Worm (Caenorhabditis elegans) whole organism, L4 larva: ENCODE results near the gene asp-4.
A peak's percentile ranks its signal among the peaks of the same experiment; 100 is the strongest.

Experiments used
- F26F4.8 ChIP-seq: fragments of 200-800 bp; sonication (Bioruptor generic); conservative IDR thresholded peaks from 2 replicates; pipeline ENCODE4 v1.3.6; 2022; ENCODE audit warnings: missing genetic modification characterization, missing compliant biosample characterization
- F37D6.2 ChIP-seq: sonication (generic microtip); optimal IDR thresholded peaks from 2 replicates; lab custom pipeline; 2016; ENCODE audit warnings: mild to moderate bottlenecking, missing genetic modification characterization, missing compliant biosample characterization
- T20F7.1 ChIP-seq: fragments of 200-800 bp; sonication (Bioruptor generic); optimal IDR thresholded peaks from 2 replicates; lab custom pipeline; 2018; ENCODE audit warnings: mild to moderate bottlenecking, missing genetic modification characterization, missing compliant biosample characterization
- aha-1 ChIP-seq: fragments of 150-350 bp; peaks from one replicate; lab custom pipeline; 2014; ENCODE audit warnings: missing biosample characterization, missing genetic modification characterization
- attf-4 ChIP-seq: sonication (generic microtip); optimal IDR thresholded peaks from 3 replicates; lab custom pipeline; 2017; ENCODE audit warnings: missing biosample characterization, missing genetic modification characterization
- ceh-82 ChIP-seq: sonication (generic microtip); optimal IDR thresholded peaks from 2 replicates; lab custom pipeline; 2017; ENCODE audit warnings: missing biosample characterization, missing genetic modification characterization
- ces-1 ChIP-seq: fragments of 150-350 bp; sonication (generic microtip); optimal IDR thresholded peaks from 4 replicates; lab custom pipeline; 2014; ENCODE audit warnings: missing biosample characterization, missing genetic modification reagents, missing genetic modification characterization
- daf-16 ChIP-seq, 3 experiments: sonication (generic microtip); optimal IDR thresholded peaks; 2 replicates each; lab custom pipeline; 2016 to 2017; ENCODE audit warnings: missing genetic modification characterization in 3 of 3, missing genetic modification reagents in 3 of 3, mild to moderate bottlenecking in 2 of 3, missing compliant biosample characterization in 2 of 3, missing biosample characterization in 1 of 3, moderate library complexity in 1 of 3
- daf-19 ChIP-seq: fragments of 200-800 bp; sonication (Bioruptor generic); conservative IDR thresholded peaks from 2 replicates; pipeline ENCODE4 v1.3.6; 2022; ENCODE audit warnings: missing genetic modification characterization, missing compliant biosample characterization
- daf-8 ChIP-seq: fragments of 200-800 bp; sonication (Bioruptor generic); IDR thresholded peaks from 2 replicates; pipeline ENCODE4 v1.3.6; 2022; ENCODE audit warnings: missing genetic modification characterization, missing compliant biosample characterization
- dmd-6 ChIP-seq: fragments of 200-800 bp; sonication (Bioruptor generic); IDR thresholded peaks from 2 replicates; pipeline ENCODE4 v1.3.6; 2022; ENCODE audit warnings: missing genetic modification reagents, missing genetic modification characterization, missing compliant biosample characterization
- dmd-9 ChIP-seq: fragments of 200-800 bp; sonication (Bioruptor generic); IDR thresholded peaks from 2 replicates; pipeline ENCODE4 v1.3.6; 2022; ENCODE audit warnings: missing genetic modification reagents, missing genetic modification characterization, missing compliant biosample characterization
- dpl-1 ChIP-seq: fragments of 150-350 bp; optimal IDR thresholded peaks from 2 replicates; lab custom pipeline; 2014; ENCODE audit warnings: missing biosample characterization, missing genetic modification reagents, missing genetic modification characterization
- duxl-1 ChIP-seq: sonication (generic microtip); optimal IDR thresholded peaks from 2 replicates; lab custom pipeline; 2016; ENCODE audit warnings: mild to moderate bottlenecking, missing genetic modification characterization, moderate library complexity, missing compliant biosample characterization; ENCODE audit not compliant: poor library complexity
- dve-1 ChIP-seq: sonication (generic microtip); optimal IDR thresholded peaks from 2 replicates; lab custom pipeline; 2017; ENCODE audit warnings: antibody characterized with exemption, mild to moderate bottlenecking, missing genetic modification characterization, missing compliant biosample characterization; ENCODE audit not compliant: insufficient read depth
- egl-27 ChIP-seq: sonication (generic microtip); optimal IDR thresholded peaks from 3 replicates; lab custom pipeline; 2017; ENCODE audit warnings: missing biosample characterization, missing genetic modification reagents, missing genetic modification characterization
- hlh-11 ChIP-seq: fragments of 200-800 bp; sonication (Bioruptor generic); optimal IDR thresholded peaks from 2 replicates; lab custom pipeline; 2018; ENCODE audit warnings: mild to moderate bottlenecking, missing genetic modification characterization, missing compliant biosample characterization
- hlh-30 ChIP-seq: sonication (generic microtip); optimal IDR thresholded peaks from 2 replicates; lab custom pipeline; 2017; ENCODE audit warnings: antibody characterized with exemption, mild to moderate bottlenecking, missing genetic modification characterization, missing compliant biosample characterization; ENCODE audit not compliant: insufficient read depth
- lin-1 ChIP-seq: fragments of 200-800 bp; sonication (Bioruptor generic); IDR thresholded peaks from 2 replicates; pipeline ENCODE4 v1.3.6; 2022; ENCODE audit warnings: missing genetic modification reagents, missing genetic modification characterization, missing compliant biosample characterization
- lin-15B ChIP-seq: fragments of 150-350 bp; sonication (generic microtip); optimal IDR thresholded peaks from 3 replicates; lab custom pipeline; 2014; ENCODE audit warnings: missing biosample characterization, missing genetic modification characterization
- lin-38 ChIP-seq: fragments of 200-800 bp; sonication (Bioruptor generic); IDR thresholded peaks from 2 replicates; pipeline ENCODE4 v1.3.6; 2022; ENCODE audit warnings: missing genetic modification reagents, missing genetic modification characterization, missing compliant biosample characterization
- madf-9 ChIP-seq: fragments of 200-800 bp; sonication (Bioruptor generic); conservative IDR thresholded peaks from 2 replicates; pipeline ENCODE4 v1.3.6; 2022; ENCODE audit warnings: missing genetic modification reagents, missing genetic modification characterization, missing compliant biosample characterization
- mdl-1 ChIP-seq, 2 experiments: fragments of 150-350 bp in 1 of 2; sonication (generic microtip) in 1 of 2; optimal IDR thresholded peaks; 2 replicates each; lab custom pipeline; 2014 to 2017; ENCODE audit warnings: missing biosample characterization in 2 of 2, missing genetic modification characterization in 2 of 2
- mxl-3 ChIP-seq: fragments of 200-800 bp; sonication (Bioruptor generic); optimal IDR thresholded peaks from 2 replicates; lab custom pipeline; 2018; ENCODE audit warnings: mild to moderate bottlenecking, missing genetic modification characterization, missing compliant biosample characterization
- nhr-28 ChIP-seq: fragments of 150-350 bp; optimal IDR thresholded peaks from 2 replicates; lab custom pipeline; 2014; ENCODE audit warnings: missing biosample characterization, missing genetic modification characterization
- nhr-6 ChIP-seq: fragments of 150-350 bp; optimal IDR thresholded peaks from 2 replicates; lab custom pipeline; 2014; ENCODE audit warnings: missing biosample characterization, missing genetic modification characterization
- nhr-76 ChIP-seq: fragments of 150-350 bp; optimal IDR thresholded peaks from 2 replicates; lab custom pipeline; 2014; ENCODE audit warnings: missing biosample characterization, missing genetic modification characterization
- nhr-77 ChIP-seq: fragments of 150-350 bp; optimal IDR thresholded peaks from 2 replicates; lab custom pipeline; 2014; ENCODE audit warnings: missing biosample characterization, missing genetic modification characterization
- spr-3 ChIP-seq: fragments of 200-800 bp; sonication (Bioruptor generic); optimal IDR thresholded peaks from 2 replicates; lab custom pipeline; 2018; ENCODE audit warnings: mild to moderate bottlenecking, missing genetic modification characterization, missing compliant biosample characterization
- tag-97 ChIP-seq: fragments of 200-800 bp; sonication (Bioruptor generic); IDR thresholded peaks from 2 replicates; pipeline ENCODE4 v1.3.6; 2022; ENCODE audit warnings: missing genetic modification characterization, missing compliant biosample characterization
- unc-130 ChIP-seq: sonication (generic microtip); optimal IDR thresholded peaks from 2 replicates; lab custom pipeline; 2016; ENCODE audit warnings: missing genetic modification reagents, missing genetic modification characterization, missing compliant biosample characterization
- unc-62 ChIP-seq, 3 experiments: fragments of 150-350 bp in 1 of 3; sonication (generic microtip); optimal IDR thresholded peaks in 2 of 3; peaks in 1 of 3; 1 replicate in 1 of 3; 2 replicates in 2 of 3; lab custom pipeline; 2014 to 2017; ENCODE audit warnings: missing biosample characterization in 3 of 3, missing genetic modification characterization in 3 of 3, missing genetic modification reagents in 3 of 3, missing genotype in 1 of 3
- zfp-2 ChIP-seq: sonication (generic microtip); optimal IDR thresholded peaks from 2 replicates; lab custom pipeline; 2016; ENCODE audit warnings: mild to moderate bottlenecking, missing genetic modification characterization, missing compliant biosample characterization
- zfp-3 ChIP-seq: fragments of 200-800 bp; sonication (Bioruptor generic); conservative IDR thresholded peaks from 2 replicates; pipeline ENCODE4 v1.3.6; 2022; ENCODE audit warnings: missing genetic modification reagents, missing genetic modification characterization, missing compliant biosample characterization
- zip-11 ChIP-seq: fragments of 200-800 bp; sonication (Bioruptor generic); IDR thresholded peaks from 2 replicates; pipeline ENCODE4 v1.3.6; 2022; ENCODE audit warnings: missing genetic modification characterization, missing compliant biosample characterization

asp-4 gene

ce11 chrX:13249102-13249501, 27.8 kb upstream of the asp-4 start:
- TF ChIP-seq aha-1 (tag; lab: Kevin White, UChicago) (peak; percentile 23), mxl-3 (peak; percentile 15), hlh-30 (tag; lab: Kevin White, UChicago) (no peak), unc-62 (GFP tag; optimal IDR thresholded peaks at IDR 0.05 in 1 of 2; lab: Kevin White, UChicago) (peak in 1 of 2 experiments; percentile 97), unc-62 (tag; optimal IDR thresholded peaks at IDR 0.05; lab: Kevin White, UChicago) (no peak)

ce11 chrX:13248265-13248664, 27.0 kb upstream of the asp-4 start, which contains the start of gene K08H2.7:
Gene K08H2.7 (minus strand): TSS chrX:13248437.
- TF ChIP-seq tag-97 (GFP tag; lab: Robert Waterston, UW) (no peak), lin-1 (GFP tag; lab: Robert Waterston, UW) (no peak), F26F4.8 (no peak), madf-9 (GFP tag; lab: Robert Waterston, UW) (no peak), aha-1 (tag; lab: Kevin White, UChicago) (peak; percentile 11), zfp-2 (no peak)
- TF ChIP-seq, all 104 proteins: peak for 1

ce11 chrX:13247614-13248013, 26.4 kb upstream of the asp-4 start:
- TF ChIP-seq F26F4.8, result no peak
- no peak for TF ChIP-seq lin-38 (GFP tag; lab: Robert Waterston, UW)
- TF ChIP-seq dve-1 (tag; lab: Kevin White, UChicago), result peak; percentile 61
- no peak for TF ChIP-seq daf-19
- TF ChIP-seq nhr-77, result peak; percentile 1
- peak; percentile 39 for TF ChIP-seq hlh-30 (tag; lab: Kevin White, UChicago)
- TF ChIP-seq duxl-1 (tag; lab: Kevin White, UChicago), result no peak
- peak; percentile 74 for TF ChIP-seq dmd-6 (GFP tag; lab: Robert Waterston, UW)
- peak; percentile 54 for TF ChIP-seq hlh-11 (tag; lab: Kevin White, UChicago)
- TF ChIP-seq egl-27 (tag; lab: Kevin White, UChicago), result no peak
- TF ChIP-seq daf-8 (GFP tag; lab: Robert Waterston, UW), result no peak
- peak; percentile 52 for TF ChIP-seq nhr-28 (tag; lab: Kevin White, UChicago)
- no peak for TF ChIP-seq daf-16 (GFP tag; optimal IDR thresholded peaks at IDR 0.05; lab: Kevin White, UChicago)
- peak; percentile 74 for TF ChIP-seq daf-16 (tag; optimal IDR thresholded peaks at IDR 0.05; lab: Kevin White, UChicago)
- TF ChIP-seq, all 104 proteins: peak for 7

- TF ChIP-seq hlh-30 (tag; lab: Kevin White, UChicago) (peak; percentile 71), unc-62 (GFP tag; optimal IDR thresholded peaks at IDR 0.05 in 1 of 2; lab: Kevin White, UChicago) (peak in 1 of 2 experiments; percentile 3), unc-62 (tag; optimal IDR thresholded peaks at IDR 0.05; lab: Kevin White, UChicago) (no peak), dmd-6 (GFP tag; lab: Robert Waterston, UW) (peak; percentile 52), nhr-28 (tag; lab: Kevin White, UChicago) (peak; percentile 82), T20F7.1 (peak; percentile 29), mdl-1 (tag; optimal IDR thresholded peaks at IDR 0.05; lab: Kevin White, UChicago) (peak in 1 of 2 experiments; percentile 45), spr-3 (GFP tag; lab: Kevin White, UChicago) (no peak), hlh-11 (tag; lab: Kevin White, UChicago) (peak; percentile 33), ceh-82 (tag; lab: Kevin White, UChicago) (no peak), dve-1 (tag; lab: Kevin White, UChicago) (peak; percentile 67), dpl-1 (no peak), ces-1 (GFP tag; lab: Kevin White, UChicago) (peak; percentile 85)
These were observed 25.6 kb upstream of the asp-4 start for ce11 chrX:13246668-13247358.

- TF ChIP-seq hlh-30 (tag; lab: Kevin White, UChicago) (no peak), lin-1 (GFP tag; lab: Robert Waterston, UW) (no peak), nhr-6 (tag; lab: Kevin White, UChicago) (no peak), tag-97 (GFP tag; lab: Robert Waterston, UW) (no peak), unc-130 (GFP tag; lab: Kevin White, UChicago) (no peak), dmd-9 (GFP tag; lab: Robert Waterston, UW) (no peak), mxl-3 (no peak), zfp-3 (GFP tag; lab: Robert Waterston, UW) (no peak), lin-15B (tag; lab: Kevin White, UChicago) (no peak), attf-4 (tag; lab: Kevin White, UChicago) (no peak), nhr-76 (tag; lab: Kevin White, UChicago) (no peak), F37D6.2 (no peak), dmd-6 (GFP tag; lab: Robert Waterston, UW) (no peak), zip-11 (GFP tag; lab: Robert Waterston, UW) (no peak), egl-27 (tag; lab: Kevin White, UChicago) (no peak), hlh-11 (tag; lab: Kevin White, UChicago) (no peak)
- TF ChIP-seq, all 104 proteins: peak for 0
These were observed 23.8 kb upstream of the asp-4 start, which contains the start of gene hpl-1 for ce11 chrX:13245090-13245489. Gene hpl-1 (plus strand): TSS chrX:13245390.
